Worm (Caenorhabditis elegans): ENCODE measurements around the gene F13H8.5.

The F13H8.5 gene

ce11 chrII:6236093-6236945, 19.6 kb downstream of the F13H8.5 start:
- TF ChIP-seq mdl-1 (tag; optimal IDR thresholded peaks at IDR 0.05) (no peak), nhr-85 (tag) (peak; percentile 83), isw-1 (GFP tag; IDR thresholded peaks at IDR 0.05) (no peak), sox-4 (tag; optimal IDR thresholded peaks at IDR 0.05) (no peak), dpl-1 (GFP tag; optimal IDR thresholded peaks at IDR 0.05) (peak in 1 of 3 experiments; percentile 3), nhr-71 (tag; optimal IDR thresholded peaks at IDR 0.05) (peak; percentile 19), pax-3 (tag; optimal IDR thresholded peaks at IDR 0.05) (no peak), lsy-2 (tag; optimal IDR thresholded peaks at IDR 0.05) (peak in 1 of 2 experiments; percentile 30), blmp-1 (tag; optimal IDR thresholded peaks at IDR 0.05) (peak; percentile 78), alr-1 (tag; optimal IDR thresholded peaks at IDR 0.05; ENCODE audit: borderline replicate concordance) (no peak), elt-3 (tag; optimal IDR thresholded peaks at IDR 0.05) (peak in 1 of 6 experiments; percentile 35), lin-35 (GFP tag; optimal IDR thresholded peaks at IDR 0.05) (peak in 1 of 2 experiments; percentile 45), snu-23 (GFP tag; optimal IDR thresholded peaks at IDR 0.05) (peak; percentile 6), rnt-1 (tag; optimal IDR thresholded peaks at IDR 0.05) (no peak), nhr-20 (tag; optimal IDR thresholded peaks at IDR 0.05) (peak; percentile 25), efl-1 (optimal IDR thresholded peaks at IDR 0.05) (no peak), efl-1 (GFP tag; optimal IDR thresholded peaks at IDR 0.05 in 1 of 2) (peak in 1 of 2 experiments; percentile 47), ama-1 (optimal IDR thresholded peaks at IDR 0.05) (no peak), ets-5 (GFP tag; IDR thresholded peaks at IDR 0.05) (no peak), lin-14 (GFP tag; optimal IDR thresholded peaks at IDR 0.05) (peak; percentile 54), nhr-19 (GFP tag; conservative IDR thresholded peaks at IDR 0.05) (no peak)

ce11 chrII:6235432-6236092, 20.4 kb downstream of the F13H8.5 start, which contains the start of gene T24H7.9:
TSS of gene T24H7.9 (minus strand) at chrII:6235505.
- TF ChIP-seq ceh-8 (GFP tag; optimal IDR thresholded peaks at IDR 0.05): no peak
- TF ChIP-seq nhr-85 (tag): no peak
- no peak for TF ChIP-seq nhr-84 (tag; optimal IDR thresholded peaks at IDR 0.05)
- TF ChIP-seq isw-1 (GFP tag; IDR thresholded peaks at IDR 0.05): no peak
- no peak for TF ChIP-seq grh-1 (GFP tag; IDR thresholded peaks at IDR 0.05)
- no peak for TF ChIP-seq elt-3 (tag; optimal IDR thresholded peaks at IDR 0.05)
- TF ChIP-seq dsc-1 (tag; optimal IDR thresholded peaks at IDR 0.05): no peak
- no peak for TF ChIP-seq pax-3 (tag; optimal IDR thresholded peaks at IDR 0.05)
- TF ChIP-seq snu-23 (GFP tag; optimal IDR thresholded peaks at IDR 0.05): no peak
- no peak for TF ChIP-seq tlp-1 (tag; optimal IDR thresholded peaks at IDR 0.05)
- TF ChIP-seq unc-98 (GFP tag; IDR thresholded peaks at IDR 0.05): no peak
- TF ChIP-seq tbx-2 (tag; optimal IDR thresholded peaks at IDR 0.05): no peak
- no peak for TF ChIP-seq efl-3 (GFP tag; optimal IDR thresholded peaks at IDR 0.05)
- no peak for TF ChIP-seq ztf-4 (tag; optimal IDR thresholded peaks at IDR 0.05)
- TF ChIP-seq lin-15B (tag; optimal IDR thresholded peaks at IDR 0.05): no peak
- no peak for TF ChIP-seq ceh-82 (tag; optimal IDR thresholded peaks at IDR 0.05)
- TF ChIP-seq ets-5 (GFP tag; IDR thresholded peaks at IDR 0.05): no peak

- TF ChIP-seq nhr-84 (tag; optimal IDR thresholded peaks at IDR 0.05): no peak
- TF ChIP-seq swsn-7 (tag; optimal IDR thresholded peaks at IDR 0.05): no peak
- no peak for TF ChIP-seq efl-3 (GFP tag; optimal IDR thresholded peaks at IDR 0.05)
- no peak for TF ChIP-seq ces-1 (GFP tag; optimal IDR thresholded peaks at IDR 0.05)
- no peak for TF ChIP-seq ceh-8 (GFP tag; optimal IDR thresholded peaks at IDR 0.05)
- no peak for TF ChIP-seq dsc-1 (tag; optimal IDR thresholded peaks at IDR 0.05)
- TF ChIP-seq lin-14 (GFP tag; optimal IDR thresholded peaks at IDR 0.05): peak; percentile 64
- no peak for TF ChIP-seq pax-3 (tag; optimal IDR thresholded peaks at IDR 0.05)
Observed at ce11 chrII:6230116-6230515, 25.8 kb downstream of the F13H8.5 start.

- TF ChIP-seq lin-14 (GFP tag; optimal IDR thresholded peaks at IDR 0.05) (peak; percentile 36), efl-3 (GFP tag; optimal IDR thresholded peaks at IDR 0.05) (no peak), unc-86 (tag; optimal IDR thresholded peaks at IDR 0.05) (peak; percentile 15)
Observed at ce11 chrII:6226995-6227394, 28.9 kb downstream of the F13H8.5 start, which contains the start of gene srsy-2. TSS of gene srsy-2 (minus strand) at chrII:6227095.

All from whole organism, L1 larva.